Worm (Caenorhabditis elegans) whole organism, mixed stage, embryonic: Measurements from ENCODE around the gene F59B1.2.

Experiments used
- bed-3 ChIP-seq: fragments of 200-800 bp; sonication (Bioruptor generic); optimal IDR thresholded peaks from 3 replicates; lab custom pipeline; 2018; ENCODE audit warnings: mild to moderate bottlenecking, missing genetic modification characterization, moderate library complexity, missing compliant biosample characterization
- flh-1 ChIP-seq: fragments of 200-800 bp; sonication (Bioruptor generic); optimal IDR thresholded peaks from 2 replicates; lab custom pipeline; 2018; ENCODE audit warnings: mild to moderate bottlenecking, missing genetic modification characterization, moderate library complexity, missing compliant biosample characterization
- lin-32 ChIP-seq: fragments of 200-800 bp; sonication (Bioruptor generic); optimal IDR thresholded peaks from 2 replicates; lab custom pipeline; 2018; ENCODE audit warnings: mild to moderate bottlenecking, missing genetic modification characterization, missing compliant biosample characterization
- lsy-2 ChIP-seq: fragments of 150-350 bp; optimal IDR thresholded peaks from 2 replicates; lab custom pipeline; 2014; ENCODE audit warnings: missing biosample characterization, missing genetic modification characterization
- mab-5 ChIP-seq: fragments of 150-350 bp; optimal IDR thresholded peaks from 2 replicates; lab custom pipeline; 2014; ENCODE audit warnings: missing biosample characterization, missing genetic modification characterization
- nhr-28 ChIP-seq: fragments of 150-350 bp; optimal IDR thresholded peaks from 2 replicates; lab custom pipeline; 2014; ENCODE audit warnings: missing biosample characterization, missing genetic modification characterization
- nhr-76 ChIP-seq: sonication (generic microtip); optimal IDR thresholded peaks from 2 replicates; lab custom pipeline; 2017; ENCODE audit warnings: missing biosample characterization, missing genetic modification characterization
- pha-4 ChIP-seq: fragments of 150-350 bp; optimal IDR thresholded peaks from 2 replicates; lab custom pipeline; 2018; ENCODE audit warnings: missing biosample characterization, missing genetic modification reagents, missing genetic modification characterization
- snpc-4 ChIP-seq: fragments of 150-350 bp; optimal IDR thresholded peaks from 2 replicates; lab custom pipeline; 2014; ENCODE audit warnings: missing biosample characterization, missing genetic modification characterization
- tbx-8 ChIP-seq: fragments of 200-800 bp; sonication (Bioruptor generic); optimal IDR thresholded peaks from 2 replicates; lab custom pipeline; 2018; ENCODE audit warnings: mild to moderate bottlenecking, missing genetic modification characterization, moderate library complexity, missing compliant biosample characterization
- unc-39 ChIP-seq: fragments of 150-350 bp; optimal IDR thresholded peaks from 2 replicates; lab custom pipeline; 2014; ENCODE audit warnings: missing biosample characterization, missing genetic modification characterization
- unc-62 ChIP-seq: fragments of 150-350 bp; optimal IDR thresholded peaks from 2 replicates; lab custom pipeline; 2014; ENCODE audit warnings: missing biosample characterization, missing genetic modification reagents, missing genetic modification characterization

DNA sequence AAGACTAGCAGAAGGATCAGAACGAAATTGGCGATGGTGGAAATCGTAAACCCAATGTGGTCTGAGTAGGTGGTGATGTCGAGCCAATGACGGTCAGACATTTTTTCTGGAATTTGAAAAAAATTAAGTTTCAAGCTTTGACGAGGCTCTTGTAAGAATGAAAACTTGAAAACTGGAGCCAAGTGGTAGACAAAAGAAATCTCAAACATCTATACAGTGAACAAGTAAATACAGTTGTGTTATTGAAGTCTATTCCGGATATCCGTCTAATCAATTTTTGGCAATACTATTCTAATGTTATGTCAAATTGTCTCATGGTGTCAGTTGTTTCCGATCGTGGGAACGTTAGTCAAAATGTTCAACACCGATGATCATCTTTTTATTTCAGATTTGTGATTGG, 33.7 kb downstream of the F59B1.2 start, which contains the start of gene str-113:
- TF ChIP-seq lsy-2 (tag; lab: Kevin White, UChicago) (no peak), pha-4 (tag; lab: Kevin White, UChicago) (no peak), flh-1 (GFP tag; lab: Kevin White, UChicago) (no peak), nhr-76 (tag; lab: Kevin White, UChicago) (no peak), lin-32 (GFP tag; lab: Kevin White, UChicago) (no peak), mab-5 (tag; lab: Kevin White, UChicago) (no peak), nhr-28 (tag; lab: Kevin White, UChicago) (no peak), unc-39 (no peak), snpc-4 (tag; lab: Kevin White, UChicago) (no peak), unc-62 (GFP tag; lab: Kevin White, UChicago) (no peak), bed-3 (GFP tag; lab: Kevin White, UChicago) (no peak), tbx-8 (no peak)
